Worm (Caenorhabditis elegans) whole organism, L4 larva: Measurements from ENCODE around the gene cht-1.

Experiments
- dpl-1 ChIP-seq: fragments of 150-350 bp; optimal IDR thresholded peaks from 2 replicates; lab custom pipeline; 2014; ENCODE audit warnings: missing biosample characterization, missing genetic modification reagents, missing genetic modification characterization
- fkh-10 ChIP-seq: fragments of 150-350 bp; optimal IDR thresholded peaks from 2 replicates; lab custom pipeline; 2014; ENCODE audit warnings: missing biosample characterization, missing genetic modification reagents, missing genetic modification characterization
- lin-13 ChIP-seq: fragments of 150-350 bp; optimal IDR thresholded peaks from 2 replicates; lab custom pipeline; 2014; ENCODE audit warnings: missing biosample characterization, missing genetic modification reagents, missing genetic modification characterization
- mdl-1 ChIP-seq, 2 experiments: fragments of 150-350 bp in 1 of 2; sonication (generic microtip) in 1 of 2; optimal IDR thresholded peaks; 2 replicates each; lab custom pipeline; 2014 to 2017; ENCODE audit warnings: missing biosample characterization in 2 of 2, missing genetic modification characterization in 2 of 2
- nhr-28 ChIP-seq: fragments of 150-350 bp; optimal IDR thresholded peaks from 2 replicates; lab custom pipeline; 2014; ENCODE audit warnings: missing biosample characterization, missing genetic modification characterization
- sdz-12 ChIP-seq: fragments of 200-800 bp; sonication (Bioruptor generic); optimal IDR thresholded peaks from 2 replicates; lab custom pipeline; 2018; ENCODE audit warnings: mild to moderate bottlenecking, missing genetic modification characterization, missing compliant biosample characterization
- zag-1 ChIP-seq: fragments of 150-350 bp; optimal IDR thresholded peaks from 2 replicates; lab custom pipeline; 2014; ENCODE audit warnings: missing biosample characterization, missing genetic modification characterization

DNA sequence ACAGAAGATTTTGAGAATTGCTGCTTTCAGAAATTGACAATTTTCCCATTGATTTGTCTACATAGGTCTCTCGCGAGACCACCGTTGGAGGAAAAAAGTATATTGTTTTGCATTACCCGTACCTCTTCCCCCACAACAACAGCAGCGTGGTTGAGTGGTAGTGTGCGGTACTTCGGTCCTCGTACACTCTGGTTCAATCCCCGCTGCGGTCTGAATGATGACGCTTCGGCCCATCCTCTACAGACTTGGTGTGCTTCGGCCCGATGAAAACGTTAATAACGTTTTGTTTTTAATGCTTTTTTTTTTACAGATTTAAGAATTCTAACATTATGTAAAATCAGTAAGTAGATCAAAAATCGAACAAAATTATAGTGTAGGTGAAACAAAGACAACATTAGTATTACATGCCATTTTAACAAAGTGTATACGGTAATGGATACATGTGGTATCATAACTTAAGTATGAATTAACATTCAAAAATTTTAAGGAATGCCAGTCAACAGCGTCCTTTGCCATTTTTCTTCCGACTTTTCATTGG is 51.8 kb downstream of the cht-1 start, which contains the start of gene ZK816.3:
- TF ChIP-seq dpl-1 (GFP tag; lab: Kevin White, UChicago) (no peak), lin-13 (no peak), sdz-12 (GFP tag; lab: Kevin White, UChicago) (no peak), fkh-10 (GFP tag; lab: Kevin White, UChicago) (no peak), mdl-1 (tag; optimal IDR thresholded peaks at IDR 0.05; lab: Kevin White, UChicago) (no peak), nhr-28 (tag; lab: Kevin White, UChicago) (no peak), zag-1 (tag; lab: Kevin White, UChicago) (no peak)
